Fruit fly (Drosophila melanogaster): ENCODE results near the gene RasGAP1.

The RasGAP1 gene

dm6 chr3L:9898355-9898754 is 43.3 kb upstream of the RasGAP1 start, which contains the start of the genes CG6707 and CG46387 (continued):
- TF ChIP-seq gro (GFP tag; optimal IDR thresholded peaks at IDR 0.05) (peak; percentile 8), mirr (GFP tag; optimal IDR thresholded peaks at IDR 0.05) (no peak), CG2875 (GFP tag; optimal IDR thresholded peaks at IDR 0.05) (no peak), Hmr (GFP tag; optimal IDR thresholded peaks at IDR 0.05) (peak; percentile 56), CG2116 (GFP tag; optimal IDR thresholded peaks at IDR 0.05) (peak; percentile 45), Hr51 (GFP tag; optimal IDR thresholded peaks at IDR 0.05) (no peak), br (optimal IDR thresholded peaks at IDR 0.05) (no peak), Abd-B (GFP tag; optimal IDR thresholded peaks at IDR 0.05) (no peak), schlank (tag; optimal IDR thresholded peaks at IDR 0.05) (no peak), cg (GFP tag; optimal IDR thresholded peaks at IDR 0.05) (no peak), CG6689 (GFP tag; IDR thresholded peaks at IDR 0.05) (no peak), CG8089 (GFP tag; optimal IDR thresholded peaks at IDR 0.05) (no peak), Usf (GFP tag; optimal IDR thresholded peaks at IDR 0.05) (no peak), CG15269 (tag; optimal IDR thresholded peaks at IDR 0.05) (no peak), CG7928 (GFP tag; optimal IDR thresholded peaks at IDR 0.05) (peak; percentile 86), HLHmδ (GFP tag; optimal IDR thresholded peaks at IDR 0.05) (peak; percentile 32), bbx (GFP tag; IDR thresholded peaks at IDR 0.05; ENCODE audit: partially characterized antibody) (peak; percentile 18; the same call in 1 of the 2 replicates), Med (GFP tag) (peak; percentile 81), CG14050 (GFP tag; IDR thresholded peaks at IDR 0.05) (no peak), Dbx (GFP tag; IDR thresholded peaks at IDR 0.05) (peak; percentile 54; the same call in 1 of the 3 replicates), CG4360 (GFP tag; IDR thresholded peaks at IDR 0.05) (no peak), slou (GFP tag; optimal IDR thresholded peaks at IDR 0.05) (no peak), CG4328 (GFP tag; optimal IDR thresholded peaks at IDR 0.05) (no peak), Oaz (GFP tag; IDR thresholded peaks at IDR 0.05) (no peak), Sox102F (GFP tag; optimal IDR thresholded peaks at IDR 0.05) (no peak), z (GFP tag; IDR thresholded peaks at IDR 0.05) (no peak), CG31224 (GFP tag; IDR thresholded peaks at IDR 0.05) (no peak), fd3F (GFP tag; optimal IDR thresholded peaks at IDR 0.05) (no peak), CG10366 (GFP tag; IDR thresholded peaks at IDR 0.05) (no peak), Oli (tag; optimal IDR thresholded peaks at IDR 0.05) (no peak), Opbp (GFP tag; IDR thresholded peaks at IDR 0.05; ENCODE audit: partially characterized antibody) (peak; percentile 63; the same call in 2 of the 3 replicates), Dek (tag; optimal IDR thresholded peaks at IDR 0.05) (no peak), ab (GFP tag; optimal IDR thresholded peaks at IDR 0.05) (no peak), zen (tag; optimal IDR thresholded peaks at IDR 0.05) (peak; percentile 36), CG3847 (GFP tag; IDR thresholded peaks at IDR 0.05) (peak; percentile 85), PHDP (tag; optimal IDR thresholded peaks at IDR 0.05) (no peak), GATAe (GFP tag; conservative IDR thresholded peaks at IDR 0.05) (no peak), CG2889 (GFP tag; IDR thresholded peaks at IDR 0.05) (no peak), Six4 (GFP tag; optimal IDR thresholded peaks at IDR 0.05) (no peak), CG2678 (tag; optimal IDR thresholded peaks at IDR 0.05) (no peak), Hsf (GFP tag; optimal IDR thresholded peaks at IDR 0.05) (peak; percentile 12), CG4854 (GFP tag; optimal IDR thresholded peaks at IDR 0.05) (no peak), CG9876 (GFP tag; optimal IDR thresholded peaks at IDR 0.05) (peak; percentile 7), CG3726 (GFP tag; IDR thresholded peaks at IDR 0.05) (no peak), Bteb2 (GFP tag; optimal IDR thresholded peaks at IDR 0.05) (no peak), CG18476 (GFP tag; optimal IDR thresholded peaks at IDR 0.05) (no peak), shn (GFP tag; optimal IDR thresholded peaks at IDR 0.05) (peak; percentile 43), CHES-1-like (GFP tag; optimal IDR thresholded peaks at IDR 0.05) (no peak), aop (GFP tag; IDR thresholded peaks at IDR 0.05) (no peak), Bgb (GFP tag; IDR thresholded peaks at IDR 0.05; ENCODE audit: partially characterized antibody) (peak; percentile 44; the same call in 1 of the 2 replicates), CG13123 (GFP tag; optimal IDR thresholded peaks at IDR 0.05) (no peak), her (GFP tag; optimal IDR thresholded peaks at IDR 0.05) (no peak)

All from whole organism, embryonic.